Fruit fly (Drosophila melanogaster) whole organism, adult: ENCODE measurements around the gene X11L.

Source experiments
- CG11617 ChIP-seq: fragments of 200-800 bp; sonication (Bioruptor generic); optimal IDR thresholded peaks from 2 replicates; lab custom pipeline; 2017; ENCODE audit warnings: mild to moderate bottlenecking, missing biosample characterization, missing genetic modification reagents, missing genetic modification characterization
- CG12768 ChIP-seq: fragments of 200-800 bp; sonication (Bioruptor generic); optimal IDR thresholded peaks from 2 replicates; lab custom pipeline; 2017; ENCODE audit warnings: missing biosample characterization, missing genetic modification characterization, mild to moderate bottlenecking, moderate library complexity, missing genetic modification reagents
- CG14711 ChIP-seq: fragments of 200-800 bp; sonication (Bioruptor generic); optimal IDR thresholded peaks from 2 replicates; lab custom pipeline; 2018; ENCODE audit warnings: missing biosample characterization, mild to moderate bottlenecking, missing genetic modification characterization, moderate library complexity
- CG1620 ChIP-seq: fragments of 200-800 bp; sonication (Bioruptor generic); optimal IDR thresholded peaks from 2 replicates; lab custom pipeline; 2016; ENCODE audit warnings: missing biosample characterization, missing genetic modification characterization
- CG33017 ChIP-seq: fragments of 200-800 bp; sonication (Bioruptor generic); optimal IDR thresholded peaks from 2 replicates; lab custom pipeline; 2018; ENCODE audit warnings: missing biosample characterization, mild to moderate bottlenecking, missing genetic modification characterization, moderate library complexity
- CG5204 ChIP-seq: fragments of 200-800 bp; sonication (Bioruptor generic); optimal IDR thresholded peaks from 2 replicates; lab custom pipeline; 2016; ENCODE audit warnings: missing biosample characterization, missing genetic modification characterization
- CG7045 ChIP-seq: fragments of 200-800 bp; sonication (Bioruptor generic); optimal IDR thresholded peaks from 2 replicates; lab custom pipeline; 2017; ENCODE audit warnings: missing biosample characterization, mild to moderate bottlenecking, missing genetic modification characterization
- CG7101 ChIP-seq: fragments of 200-800 bp; sonication (Bioruptor generic); optimal IDR thresholded peaks from 2 replicates; lab custom pipeline; 2018; ENCODE audit warnings: missing biosample characterization, mild to moderate bottlenecking, missing genetic modification characterization, moderate library complexity
- Clk ChIP-seq: fragments of 200-800 bp; sonication (Bioruptor generic); optimal IDR thresholded peaks from 2 replicates; lab custom pipeline; 2017; ENCODE audit warnings: missing biosample characterization, missing genetic modification characterization
- Crg-1 ChIP-seq: fragments of 200-800 bp; sonication (Bioruptor generic); optimal IDR thresholded peaks from 2 replicates; lab custom pipeline; 2016; ENCODE audit warnings: missing biosample characterization, missing genetic modification characterization
- Hr96 ChIP-seq: fragments of 200-800 bp; sonication (Bioruptor generic); optimal IDR thresholded peaks from 2 replicates; lab custom pipeline; 2016; ENCODE audit warnings: missing biosample characterization, missing genetic modification characterization
- Mnt ChIP-seq: fragments of 200-800 bp; sonication (Bioruptor generic); optimal IDR thresholded peaks from 2 replicates; lab custom pipeline; 2016; ENCODE audit warnings: missing biosample characterization, mild to moderate bottlenecking, missing genetic modification characterization
- bab1 ChIP-seq: fragments of 200-800 bp; sonication (Bioruptor generic); optimal IDR thresholded peaks from 3 replicates; lab custom pipeline; 2019; ENCODE audit warnings: missing biosample characterization, mild to moderate bottlenecking, missing genetic modification characterization, moderate library complexity
- cic ChIP-seq: fragments of 200-800 bp; sonication (Bioruptor generic); optimal IDR thresholded peaks from 2 replicates; lab custom pipeline; 2017; ENCODE audit warnings: missing biosample characterization, mild to moderate bottlenecking, missing genetic modification characterization, moderate library complexity
- cnc ChIP-seq, 2 experiments: fragments of >200 bp; optimal IDR thresholded peaks; 2 replicates each; lab custom pipeline; 2017
- kay ChIP-seq: fragments of 200-800 bp; sonication (Bioruptor generic); peaks from one replicate; lab custom pipeline; 2016; ENCODE audit warnings: missing biosample characterization, missing genetic modification characterization, borderline replicate concordance
- ovo ChIP-seq: fragments of 200-800 bp; sonication (Bioruptor generic); optimal IDR thresholded peaks from 2 replicates; lab custom pipeline; 2016; ENCODE audit warnings: missing biosample characterization, missing genetic modification characterization
- pad ChIP-seq: fragments of 200-800 bp; sonication (Bioruptor generic); optimal IDR thresholded peaks from 3 replicates; lab custom pipeline; 2017; ENCODE audit warnings: missing biosample characterization, missing genetic modification characterization, mild to moderate bottlenecking, moderate library complexity, missing genetic modification reagents
- tj ChIP-seq: fragments of 200-800 bp; sonication (Bioruptor generic); optimal IDR thresholded peaks from 3 replicates; lab custom pipeline; 2017; ENCODE audit warnings: missing biosample characterization, mild to moderate bottlenecking, missing genetic modification characterization, moderate library complexity
- toe ChIP-seq: fragments of 200-800 bp; sonication (Bioruptor generic); optimal IDR thresholded peaks from 2 replicates; lab custom pipeline; 2016; ENCODE audit warnings: missing biosample characterization, missing genetic modification characterization

X11L gene

dm6 chrX:17575846-17576245 lies 23.6 kb upstream of the X11L start:
- no peak for TF ChIP-seq CG1620
- no peak for TF ChIP-seq CG12768 (GFP tag; lab: Kevin White, UChicago)
- no peak for TF ChIP-seq CG7101 (tag; lab: Kevin White, UChicago)
- no peak for TF ChIP-seq cnc (optimal IDR thresholded peaks at IDR 0.05; lab: Kevin White, UChicago)
- no peak for TF ChIP-seq CG5204 (GFP tag; lab: Kevin White, UChicago)
- TF ChIP-seq cic (GFP tag; lab: Kevin White, UChicago): no peak
- TF ChIP-seq bab1 (GFP tag; lab: Kevin White, UChicago): peak; percentile 18
- no peak for TF ChIP-seq ovo
- no peak for TF ChIP-seq CG33017 (tag; lab: Kevin White, UChicago)
- TF ChIP-seq CG7045: peak; percentile 10

- TF ChIP-seq toe (GFP tag; lab: Kevin White, UChicago) (no peak), bab1 (GFP tag; lab: Kevin White, UChicago) (no peak), tj (GFP tag; lab: Kevin White, UChicago) (no peak), pad (no peak), Crg-1 (GFP tag; lab: Kevin White, UChicago) (no peak), CG11617 (no peak), kay (GFP tag; lab: Kevin White, UChicago) (peak; percentile 45), CG7045 (no peak)
Measured at dm6 chrX:17576606-17577005, 22.8 kb upstream of the X11L start.

- TF ChIP-seq Mnt (GFP tag; lab: Kevin White, UChicago): no peak
- TF ChIP-seq CG33017 (tag; lab: Kevin White, UChicago): no peak
- TF ChIP-seq cic (GFP tag; lab: Kevin White, UChicago): no peak
- TF ChIP-seq toe (GFP tag; lab: Kevin White, UChicago): no peak
- no peak for TF ChIP-seq Clk (GFP tag; lab: Kevin White, UChicago)
- no peak for TF ChIP-seq CG14711 (tag; lab: Kevin White, UChicago)
- no peak for TF ChIP-seq pad
- no peak for TF ChIP-seq CG12768 (GFP tag; lab: Kevin White, UChicago)
- no peak for TF ChIP-seq Hr96
- TF ChIP-seq CG7045: no peak
- TF ChIP-seq tj (GFP tag; lab: Kevin White, UChicago): no peak
Measured at dm6 chrX:17577356-17577755, 22.1 kb upstream of the X11L start.

- TF ChIP-seq Mnt (GFP tag; lab: Kevin White, UChicago) (no peak), CG33017 (tag; lab: Kevin White, UChicago) (no peak), CG1620 (no peak), bab1 (GFP tag; lab: Kevin White, UChicago) (no peak), CG11617 (peak; percentile 2), CG7101 (tag; lab: Kevin White, UChicago) (peak; percentile 21), kay (GFP tag; lab: Kevin White, UChicago) (peak; percentile 56)
Measured at dm6 chrX:17578124-17578523, 21.3 kb upstream of the X11L start.

dm6 chrX:17578869-17579781 lies 20.3 kb upstream of the X11L start, which contains the start of gene Ankle2:
Ankle2 (minus strand) TSS chrX:17579229.
- TF ChIP-seq bab1 (GFP tag; lab: Kevin White, UChicago) (no peak), Mnt (GFP tag; lab: Kevin White, UChicago) (peak; percentile 29), toe (GFP tag; lab: Kevin White, UChicago) (peak; percentile 34)

- TF ChIP-seq CG12768 (GFP tag; lab: Kevin White, UChicago): peak; percentile 22
- no peak for TF ChIP-seq kay (GFP tag; lab: Kevin White, UChicago)
- TF ChIP-seq CG7101 (tag; lab: Kevin White, UChicago): peak; percentile 39
- TF ChIP-seq Mnt (GFP tag; lab: Kevin White, UChicago): peak; percentile 91
- TF ChIP-seq CG1620: peak; percentile 11
- TF ChIP-seq bab1 (GFP tag; lab: Kevin White, UChicago): peak; percentile 22
- TF ChIP-seq ovo: peak; percentile 38
- TF ChIP-seq cic (GFP tag; lab: Kevin White, UChicago): no peak
Measured at dm6 chrX:17579782-17580451, 19.5 kb upstream of the X11L start, which contains the start of gene CG12991. CG12991 (plus strand) TSS chrX:17579861.

dm6 chrX:17580954-17581353 lies 18.5 kb upstream of the X11L start:
- TF ChIP-seq Crg-1 (GFP tag; lab: Kevin White, UChicago) (no peak), kay (GFP tag; lab: Kevin White, UChicago) (peak; percentile 57)
